Worm (Caenorhabditis elegans) whole organism, L4 larva: Measurements from ENCODE around the gene C45G9.4.

Experiments
- ama-1 ChIP-seq: fragments of 150-350 bp; optimal IDR thresholded peaks from 2 replicates; lab custom pipeline; 2014; ENCODE audit warnings: inconsistent platforms, mixed read lengths
- ceh-32 ChIP-seq: sonication (generic microtip); optimal IDR thresholded peaks from 2 replicates; lab custom pipeline; 2016; ENCODE audit warnings: mild to moderate bottlenecking, missing genetic modification characterization, missing compliant biosample characterization; ENCODE audit not compliant: poor library complexity
- ceh-82 ChIP-seq: sonication (generic microtip); optimal IDR thresholded peaks from 2 replicates; lab custom pipeline; 2017; ENCODE audit warnings: missing biosample characterization, missing genetic modification characterization
- lin-15B ChIP-seq: fragments of 150-350 bp; sonication (generic microtip); optimal IDR thresholded peaks from 3 replicates; lab custom pipeline; 2014; ENCODE audit warnings: missing biosample characterization, missing genetic modification characterization
- mdl-1 ChIP-seq, 2 experiments: fragments of 150-350 bp in 1 of 2; sonication (generic microtip) in 1 of 2; optimal IDR thresholded peaks; 2 replicates each; lab custom pipeline; 2014 to 2017; ENCODE audit warnings: missing biosample characterization in 2 of 2, missing genetic modification characterization in 2 of 2
- mep-1 ChIP-seq: fragments of 150-350 bp; sonication (generic microtip); optimal IDR thresholded peaks from 3 replicates; lab custom pipeline; 2014; ENCODE audit warnings: missing biosample characterization, missing genetic modification characterization
- nhr-48 ChIP-seq: sonication (generic microtip); optimal IDR thresholded peaks from 2 replicates; lab custom pipeline; 2016; ENCODE audit warnings: mild to moderate bottlenecking, missing genetic modification characterization, missing compliant biosample characterization
- nhr-76 ChIP-seq: fragments of 150-350 bp; optimal IDR thresholded peaks from 2 replicates; lab custom pipeline; 2014; ENCODE audit warnings: missing biosample characterization, missing genetic modification characterization
- pha-4 ChIP-seq, 2 experiments: fragments of 150-350 bp in 1 of 2; fragments of 200-800 bp in 1 of 2; sonication (Bioruptor generic) in 1 of 2; IDR thresholded peaks in 1 of 2; optimal IDR thresholded peaks in 1 of 2; 2 replicates each; pipeline versions ENCODE4 v1.3.6 to Lab custom; 2014 to 2022; ENCODE audit warnings: missing genetic modification characterization in 2 of 2, missing genetic modification reagents in 2 of 2, missing biosample characterization in 1 of 2, missing compliant biosample characterization in 1 of 2
- snpc-4 ChIP-seq: fragments of 150-350 bp; optimal IDR thresholded peaks from 2 replicates; lab custom pipeline; 2014; ENCODE audit warnings: missing biosample characterization, missing genetic modification characterization
- tag-97 ChIP-seq: fragments of 200-800 bp; sonication (Bioruptor generic); IDR thresholded peaks from 2 replicates; pipeline ENCODE4 v1.3.6; 2022; ENCODE audit warnings: missing genetic modification characterization, missing compliant biosample characterization
- unc-62 ChIP-seq, 3 experiments: fragments of 150-350 bp in 1 of 3; sonication (generic microtip); optimal IDR thresholded peaks in 2 of 3; peaks in 1 of 3; 1 replicate in 1 of 3; 2 replicates in 2 of 3; lab custom pipeline; 2014 to 2017; ENCODE audit warnings: missing biosample characterization in 3 of 3, missing genetic modification characterization in 3 of 3, missing genetic modification reagents in 3 of 3, missing genotype in 1 of 3
- zip-11 ChIP-seq: fragments of 200-800 bp; sonication (Bioruptor generic); IDR thresholded peaks from 2 replicates; pipeline ENCODE4 v1.3.6; 2022; ENCODE audit warnings: missing genetic modification characterization, missing compliant biosample characterization
- zip-2 ChIP-seq: fragments of 150-350 bp; optimal IDR thresholded peaks from 2 replicates; lab custom pipeline; 2014; ENCODE audit warnings: missing biosample characterization, missing genetic modification characterization

DNA sequence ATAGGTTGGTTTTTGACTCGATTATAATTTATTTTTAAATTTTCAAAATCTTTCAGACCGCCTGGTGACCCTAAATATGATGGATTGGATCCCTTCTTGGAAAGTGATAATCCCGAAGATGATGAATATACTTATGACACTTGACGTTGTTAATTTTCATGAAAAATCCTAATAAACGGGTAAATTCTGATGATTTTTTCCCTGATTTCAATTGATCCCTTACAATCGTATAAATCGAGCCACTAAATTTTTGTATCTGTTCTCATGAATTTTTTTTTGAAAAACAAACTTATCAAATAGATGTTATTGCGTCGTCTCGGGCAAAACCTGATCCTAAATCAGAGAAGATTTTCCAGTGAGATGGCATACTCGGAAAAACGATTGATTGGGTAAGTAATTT lies 39.5 kb upstream of the C45G9.4 start, which contains the start of gene R144.13:
- TF ChIP-seq ceh-82 (tag; lab: Kevin White, UChicago): no peak
- TF ChIP-seq unc-62 (GFP tag; optimal IDR thresholded peaks at IDR 0.05 in 1 of 2; lab: Kevin White, UChicago): no peak
- TF ChIP-seq unc-62 (tag; optimal IDR thresholded peaks at IDR 0.05; lab: Kevin White, UChicago): no peak
- no peak for TF ChIP-seq tag-97 (GFP tag; lab: Robert Waterston, UW)
- no peak for TF ChIP-seq pha-4 (GFP tag; IDR thresholded peaks at IDR 0.05; lab: Robert Waterston, UW)
- no peak for TF ChIP-seq pha-4 (tag; optimal IDR thresholded peaks at IDR 0.05; lab: Kevin White, UChicago)
- no peak for TF ChIP-seq nhr-76 (tag; lab: Kevin White, UChicago)
- TF ChIP-seq zip-2 (tag; lab: Kevin White, UChicago): no peak
- no peak for TF ChIP-seq lin-15B (tag; lab: Kevin White, UChicago)
- no peak for TF ChIP-seq ama-1 (lab: Kevin White, UChicago)
- no peak for TF ChIP-seq zip-11 (GFP tag; lab: Robert Waterston, UW)
- TF ChIP-seq mep-1 (tag; lab: Kevin White, UChicago): no peak
- TF ChIP-seq snpc-4: no peak
- TF ChIP-seq nhr-48 (tag; lab: Kevin White, UChicago): no peak
- TF ChIP-seq mdl-1 (tag; optimal IDR thresholded peaks at IDR 0.05; lab: Kevin White, UChicago): no peak
- TF ChIP-seq ceh-32 (tag; lab: Kevin White, UChicago): no peak
